2 fruit fly cellular contexts compared by ENCODE assay signal in genomic region chr3L:21135850-21136249, dm6.
TF ChIP-seq lines count a peak whose summit lies in the region.

No protein-coding gene starts in this region.

TF ChIP-seq in whole organism, adult, 20 proteins besides CTCF, POLR2A, EP300 and RAD21 (continued from another document):
- TF ChIP-seq Crg-1 (GFP tag; optimal IDR thresholded peaks at IDR 0.05; lab: Kevin White, UChicago) = no peak
- TF ChIP-seq ovo (GFP tag; optimal IDR thresholded peaks at IDR 0.05; lab: Kevin White, UChicago) = peak; percentile 44

TF ChIP-seq in whole organism, embryonic, 481 proteins besides CTCF, POLR2A, EP300 and RAD21 (continued from another document and continues in another):
- TF ChIP-seq hkb (optimal IDR thresholded peaks at IDR 0.05; lab: Kevin White, UChicago) (no peak), hkb (GFP tag; IDR thresholded peaks at IDR 0.05; lab: Robert Waterston, UW) (no peak; the same call in 1 of the 2 replicates), trem (tag; optimal IDR thresholded peaks at IDR 0.05; lab: Kevin White, UChicago) (peak; percentile 92), CG3726 (GFP tag; IDR thresholded peaks at IDR 0.05; lab: Robert Waterston, UW) (no peak), CG8281 (tag; optimal IDR thresholded peaks at IDR 0.05; lab: Kevin White, UChicago) (no peak), CG7271 (tag; optimal IDR thresholded peaks at IDR 0.05; lab: Kevin White, UChicago) (no peak), Optix (GFP tag; IDR thresholded peaks at IDR 0.05; lab: Robert Waterston, UW) (no peak), CG8924 (tag; optimal IDR thresholded peaks at IDR 0.05; lab: Kevin White, UChicago) (no peak), slou (GFP tag; optimal IDR thresholded peaks at IDR 0.05; lab: Kevin White, UChicago) (no peak), bab2 (GFP tag; optimal IDR thresholded peaks at IDR 0.05; lab: Kevin White, UChicago) (peak; percentile 4), CG14667 (GFP tag; IDR thresholded peaks at IDR 0.05; lab: Robert Waterston, UW) (no peak), Dbx (GFP tag; IDR thresholded peaks at IDR 0.05; lab: Robert Waterston, UW) (no peak), HmgZ (tag; optimal IDR thresholded peaks at IDR 0.05; lab: Kevin White, UChicago) (peak; percentile 47), CG7987 (GFP tag; optimal IDR thresholded peaks at IDR 0.05; lab: Kevin White, UChicago) (no peak), CG33213 (GFP tag; optimal IDR thresholded peaks at IDR 0.05; lab: Kevin White, UChicago) (peak; percentile 61), trh (GFP tag; optimal IDR thresholded peaks at IDR 0.05; lab: Kevin White, UChicago) (no peak), Aef1 (GFP tag; IDR thresholded peaks at IDR 0.05; lab: Robert Waterston, UW) (no peak), CG7786 (GFP tag; optimal IDR thresholded peaks at IDR 0.05; lab: Kevin White, UChicago) (no peak), CG2129 (GFP tag; IDR thresholded peaks at IDR 0.05; lab: Robert Waterston, UW; ENCODE audit: partially characterized antibody) (peak; percentile 46; the same call in 1 of the 2 replicates), CG30403 (GFP tag; optimal IDR thresholded peaks at IDR 0.05; lab: Kevin White, UChicago) (peak; percentile 31), CG7839 (tag; optimal IDR thresholded peaks at IDR 0.05; lab: Kevin White, UChicago) (no peak), CG10959 (GFP tag; IDR thresholded peaks at IDR 0.05; lab: Robert Waterston, UW) (no peak), C15 (GFP tag; IDR thresholded peaks at IDR 0.05; lab: Robert Waterston, UW) (no peak), CG14710 (tag; optimal IDR thresholded peaks at IDR 0.05; lab: Kevin White, UChicago) (peak; percentile 58), ap (GFP tag; IDR thresholded peaks at IDR 0.05; lab: Robert Waterston, UW) (no peak), run (tag; optimal IDR thresholded peaks at IDR 0.05; lab: Kevin White, UChicago) (no peak), kah (GFP tag; optimal IDR thresholded peaks at IDR 0.05; lab: Kevin White, UChicago) (no peak), CG8089 (GFP tag; optimal IDR thresholded peaks at IDR 0.05; lab: Kevin White, UChicago) (no peak), dpn (GFP tag; optimal IDR thresholded peaks at IDR 0.05; lab: Kevin White, UChicago) (peak; percentile 34 to 46), Dek (tag; optimal IDR thresholded peaks at IDR 0.05; lab: Kevin White, UChicago) (no peak), Meics (GFP tag; optimal IDR thresholded peaks at IDR 0.05; lab: Kevin White, UChicago) (no peak), CG2712 (tag; optimal IDR thresholded peaks at IDR 0.05; lab: Kevin White, UChicago) (peak; percentile 61), Gsc (GFP tag; IDR thresholded peaks at IDR 0.05; lab: Robert Waterston, UW) (no peak), Xbp1 (GFP tag; optimal IDR thresholded peaks at IDR 0.05; lab: Kevin White, UChicago) (peak; percentile 22), sens (GFP tag; lab: Kevin White, UChicago) (peak; percentile 75), CG10147 (GFP tag; optimal IDR thresholded peaks at IDR 0.05; lab: Kevin White, UChicago) (peak; percentile 8), Med (GFP tag; lab: Kevin White, UChicago) (peak; percentile 89), Ptx1 (GFP tag; IDR thresholded peaks at IDR 0.05; lab: Robert Waterston, UW) (no peak), Adf1 (GFP tag; IDR thresholded peaks at IDR 0.05; lab: Robert Waterston, UW) (peak; percentile 56; the same call in 1 of the 2 replicates), dm (GFP tag; optimal IDR thresholded peaks at IDR 0.05; lab: Kevin White, UChicago) (peak; percentile 96), CG15073 (GFP tag; optimal IDR thresholded peaks at IDR 0.05; lab: Kevin White, UChicago) (no peak), CG14441 (GFP tag; IDR thresholded peaks at IDR 0.05; lab: Robert Waterston, UW) (no peak), slp2 (GFP tag; optimal IDR thresholded peaks at IDR 0.05; lab: Kevin White, UChicago) (no peak), Antp (GFP tag; optimal IDR thresholded peaks at IDR 0.05; lab: Kevin White, UChicago) (peak; percentile 26), cwo (GFP tag; optimal IDR thresholded peaks at IDR 0.05; lab: Kevin White, UChicago) (no peak), E2f1 (GFP tag; IDR thresholded peaks at IDR 0.05; lab: Robert Waterston, UW) (no peak), ind (GFP tag; optimal IDR thresholded peaks at IDR 0.05; lab: Kevin White, UChicago) (no peak), CG32772 (GFP tag; IDR thresholded peaks at IDR 0.05; lab: Robert Waterston, UW) (no peak), fd96Cb (tag; optimal IDR thresholded peaks at IDR 0.05; lab: Kevin White, UChicago) (no peak), bowl (GFP tag; IDR thresholded peaks at IDR 0.05; lab: Robert Waterston, UW) (no peak), rib (GFP tag; IDR thresholded peaks at IDR 0.05; lab: Robert Waterston, UW) (no peak), bbx (GFP tag; IDR thresholded peaks at IDR 0.05; lab: Robert Waterston, UW; ENCODE audit: partially characterized antibody) (peak; percentile 98), Doc2 (GFP tag; IDR thresholded peaks at IDR 0.05; lab: Robert Waterston, UW) (no peak), Ada2b (GFP tag; IDR thresholded peaks at IDR 0.05; lab: Robert Waterston, UW) (no peak), pum (GFP tag; optimal IDR thresholded peaks at IDR 0.05; lab: Kevin White, UChicago) (peak; percentile 9), CG3281 (GFP tag; optimal IDR thresholded peaks at IDR 0.05; lab: Kevin White, UChicago) (no peak), CG13424 (tag; optimal IDR thresholded peaks at IDR 0.05; lab: Kevin White, UChicago) (no peak), ttk (GFP tag; IDR thresholded peaks at IDR 0.05; lab: Robert Waterston, UW) (no peak), D19B (GFP tag; optimal IDR thresholded peaks at IDR 0.05; lab: Kevin White, UChicago) (no peak), ac (GFP tag; optimal IDR thresholded peaks at IDR 0.05; lab: Kevin White, UChicago) (no peak), YL-1 (GFP tag; optimal IDR thresholded peaks at IDR 0.05; lab: Kevin White, UChicago) (peak; percentile 87), Side (GFP tag; optimal IDR thresholded peaks at IDR 0.05; lab: Kevin White, UChicago) (peak; percentile 20), esg (GFP tag; conservative IDR thresholded peaks at IDR 0.05; lab: Robert Waterston, UW) (no peak), crp (GFP tag; optimal IDR thresholded peaks at IDR 0.05; lab: Kevin White, UChicago) (peak in 1 of 2 experiments; percentile 60), ham (GFP tag; IDR thresholded peaks at IDR 0.05; lab: Robert Waterston, UW) (no peak), twi (tag; optimal IDR thresholded peaks at IDR 0.05; lab: Kevin White, UChicago) (peak; percentile 19), tll (GFP tag; optimal IDR thresholded peaks at IDR 0.05; lab: Kevin White, UChicago) (no peak), Sin3A (optimal IDR thresholded peaks at IDR 0.05; lab: Kevin White, UChicago) (peak; percentile 38), scrt (GFP tag; optimal IDR thresholded peaks at IDR 0.05; lab: Kevin White, UChicago) (no peak), CG4730 (GFP tag; IDR thresholded peaks at IDR 0.05; lab: Robert Waterston, UW) (no peak), CG3847 (GFP tag; IDR thresholded peaks at IDR 0.05; lab: Robert Waterston, UW) (peak; percentile 98), Bdp1 (GFP tag; optimal IDR thresholded peaks at IDR 0.05; lab: Kevin White, UChicago) (peak; percentile 14), insv (GFP tag; optimal IDR thresholded peaks at IDR 0.05; lab: Kevin White, UChicago) (peak in 1 of 2 experiments; percentile 10), CG34376 (GFP tag; optimal IDR thresholded peaks at IDR 0.05; lab: Kevin White, UChicago) (peak; percentile 8), Dp (GFP tag; optimal IDR thresholded peaks at IDR 0.05; lab: Kevin White, UChicago) (peak; percentile 95), CG34422 (GFP tag; IDR thresholded peaks at IDR 0.05; lab: Robert Waterston, UW) (peak; percentile 72; the same call in 1 of the 3 replicates), mirr (GFP tag; optimal IDR thresholded peaks at IDR 0.05; lab: Kevin White, UChicago) (peak; percentile 11), slbo (GFP tag; IDR thresholded peaks at IDR 0.05; lab: Robert Waterston, UW) (0 out of 2 replicates have a peak, but pooled peaks have one; percentile 26), CG15696 (tag; optimal IDR thresholded peaks at IDR 0.05; lab: Kevin White, UChicago) (no peak), row (GFP tag; IDR thresholded peaks at IDR 0.05; lab: Robert Waterston, UW) (peak; percentile 49), Dfd (GFP tag; optimal IDR thresholded peaks at IDR 0.05; lab: Kevin White, UChicago) (no peak), crol (GFP tag; IDR thresholded peaks at IDR 0.05; lab: Robert Waterston, UW) (no peak), CG6689 (GFP tag; IDR thresholded peaks at IDR 0.05; lab: Robert Waterston, UW) (no peak), pho (GFP tag; optimal IDR thresholded peaks at IDR 0.05; lab: Kevin White, UChicago) (peak; percentile 29), CG4617 (GFP tag; optimal IDR thresholded peaks at IDR 0.05; lab: Kevin White, UChicago; ENCODE audit: borderline replicate concordance) (peak; percentile 60), CG11398 (GFP tag; optimal IDR thresholded peaks at IDR 0.05; lab: Kevin White, UChicago) (no peak), nmo (GFP tag; optimal IDR thresholded peaks at IDR 0.05; lab: Kevin White, UChicago) (peak; percentile 51), zen2 (GFP tag; IDR thresholded peaks at IDR 0.05; lab: Robert Waterston, UW; ENCODE audit: partially characterized antibody) (peak; percentile 93), HHEX (GFP tag; optimal IDR thresholded peaks at IDR 0.05; lab: Kevin White, UChicago) (no peak), CG18011 (GFP tag; optimal IDR thresholded peaks at IDR 0.05; lab: Kevin White, UChicago) (no peak), ro (GFP tag; IDR thresholded peaks at IDR 0.05; lab: Robert Waterston, UW) (no peak), wdn (GFP tag; IDR thresholded peaks at IDR 0.05; lab: Robert Waterston, UW) (no peak), Hand (GFP tag; optimal IDR thresholded peaks at IDR 0.05; lab: Kevin White, UChicago) (no peak), chinmo (GFP tag; IDR thresholded peaks at IDR 0.05; lab: Robert Waterston, UW; ENCODE audit: partially characterized antibody) (peak; percentile 94), GATAe (GFP tag; conservative IDR thresholded peaks at IDR 0.05; lab: Robert Waterston, UW) (no peak), lbe (GFP tag; optimal IDR thresholded peaks at IDR 0.05; lab: Kevin White, UChicago) (no peak), unpg (GFP tag; optimal IDR thresholded peaks at IDR 0.05; lab: Kevin White, UChicago) (no peak), CG2199 (GFP tag; IDR thresholded peaks at IDR 0.05; lab: Robert Waterston, UW) (no peak), Opbp (GFP tag; IDR thresholded peaks at IDR 0.05; lab: Robert Waterston, UW; ENCODE audit: partially characterized antibody) (peak; percentile 96), ERR (GFP tag; optimal IDR thresholded peaks at IDR 0.05; lab: Kevin White, UChicago) (peak; percentile 4), Fer1 (GFP tag; optimal IDR thresholded peaks at IDR 0.05; lab: Kevin White, UChicago) (no peak), kni (GFP tag; optimal IDR thresholded peaks at IDR 0.05; lab: Kevin White, UChicago) (no peak), CG12942 (GFP tag; optimal IDR thresholded peaks at IDR 0.05; lab: Kevin White, UChicago) (no peak), wor (GFP tag; IDR thresholded peaks at IDR 0.05; lab: Robert Waterston, UW) (no peak), kay (GFP tag; optimal IDR thresholded peaks at IDR 0.05; lab: Kevin White, UChicago) (no peak), toy (GFP tag; IDR thresholded peaks at IDR 0.05; lab: Robert Waterston, UW) (no peak), CG8944 (GFP tag; optimal IDR thresholded peaks at IDR 0.05; lab: Kevin White, UChicago) (no peak), CG11695 (GFP tag; IDR thresholded peaks at IDR 0.05; lab: Robert Waterston, UW) (0 out of 3 replicates have a peak, but pooled peaks have one; percentile 12), grau (tag; optimal IDR thresholded peaks at IDR 0.05; lab: Kevin White, UChicago) (no peak), CG17612 (GFP tag; IDR thresholded peaks at IDR 0.05; lab: Robert Waterston, UW) (no peak), CG15269 (tag; optimal IDR thresholded peaks at IDR 0.05; lab: Kevin White, UChicago) (no peak), Rx (GFP tag; IDR thresholded peaks at IDR 0.05; lab: Robert Waterston, UW) (no peak), Neu2 (GFP tag; optimal IDR thresholded peaks at IDR 0.05; lab: Kevin White, UChicago; ENCODE audit: borderline replicate concordance) (peak; percentile 2), gro (GFP tag; optimal IDR thresholded peaks at IDR 0.05; lab: Kevin White, UChicago) (peak; percentile 2), Xrp1 (GFP tag; IDR thresholded peaks at IDR 0.05; lab: Robert Waterston, UW) (no peak), pita (GFP tag; optimal IDR thresholded peaks at IDR 0.05; lab: Kevin White, UChicago) (no peak), sd (tag; optimal IDR thresholded peaks at IDR 0.05; lab: Kevin White, UChicago) (no peak), CG15479 (GFP tag; optimal IDR thresholded peaks at IDR 0.05; lab: Kevin White, UChicago) (no peak), CG9609 (GFP tag; optimal IDR thresholded peaks at IDR 0.05; lab: Kevin White, UChicago) (no peak), lab (GFP tag; optimal IDR thresholded peaks at IDR 0.05; lab: Kevin White, UChicago) (no peak), ken (GFP tag; IDR thresholded peaks at IDR 0.05; lab: Robert Waterston, UW) (no peak), CG2120 (GFP tag; optimal IDR thresholded peaks at IDR 0.05; lab: Kevin White, UChicago) (peak; percentile 56), btn (GFP tag; optimal IDR thresholded peaks at IDR 0.05; lab: Kevin White, UChicago) (no peak), Mrtf (GFP tag; IDR thresholded peaks at IDR 0.05; lab: Robert Waterston, UW) (no peak), grn (GFP tag; optimal IDR thresholded peaks at IDR 0.05; lab: Kevin White, UChicago) (no peak), CG17186 (GFP tag; optimal IDR thresholded peaks at IDR 0.05; lab: Kevin White, UChicago) (peak; percentile 53), crc (GFP tag; optimal IDR thresholded peaks at IDR 0.05; lab: Kevin White, UChicago) (no peak), fd3F (GFP tag; optimal IDR thresholded peaks at IDR 0.05; lab: Kevin White, UChicago) (no peak), Chrac-16 (GFP tag; optimal IDR thresholded peaks at IDR 0.05; lab: Kevin White, UChicago) (no peak), Doc3 (GFP tag; IDR thresholded peaks at IDR 0.05; lab: Robert Waterston, UW; ENCODE audit: partially characterized antibody) (peak; percentile 80), jigr1 (GFP tag; IDR thresholded peaks at IDR 0.05; lab: Robert Waterston, UW) (no peak), sna (GFP tag; IDR thresholded peaks at IDR 0.05; lab: Robert Waterston, UW; ENCODE audit: partially characterized antibody) (peak; percentile 90), CG11247 (GFP tag; IDR thresholded peaks at IDR 0.05; lab: Robert Waterston, UW) (no peak), gcm2 (GFP tag; optimal IDR thresholded peaks at IDR 0.05; lab: Kevin White, UChicago) (peak; percentile 5)
